Worm (Caenorhabditis elegans): ENCODE data around the gene fem-2.

- TF ChIP-seq tbx-37 (GFP tag; conservative IDR thresholded peaks at IDR 0.05) = no peak
- TF ChIP-seq ama-1 (optimal IDR thresholded peaks at IDR 0.05) = no peak
- no peak for TF ChIP-seq tbx-11 (GFP tag; IDR thresholded peaks at IDR 0.05)
- TF ChIP-seq ceh-36 (tag; optimal IDR thresholded peaks at IDR 0.05) = no peak
- TF ChIP-seq tra-4 (tag; optimal IDR thresholded peaks at IDR 0.05) = no peak
- TF ChIP-seq hnd-1 (tag; optimal IDR thresholded peaks at IDR 0.05) = no peak
- no peak for TF ChIP-seq sea-1 (GFP tag; conservative IDR thresholded peaks at IDR 0.05)
- TF ChIP-seq hmg-4 (GFP tag; optimal IDR thresholded peaks at IDR 0.05) = no peak
- TF ChIP-seq hmbx-1 (tag; optimal IDR thresholded peaks at IDR 0.05) = no peak
- TF ChIP-seq scrt-1 (GFP tag; IDR thresholded peaks at IDR 0.05) = no peak
- no peak for TF ChIP-seq B0310.2 (tag; optimal IDR thresholded peaks at IDR 0.05)
- TF ChIP-seq ceh-13 (GFP tag; optimal IDR thresholded peaks at IDR 0.05) = no peak
Observed at ce11 chrIII:611900-612299, 22.5 kb downstream of the fem-2 start.

Measured in whole organism, early embryonic.